Worm (Caenorhabditis elegans) whole organism, early embryonic: Measurements from ENCODE around the gene C38D4.10.
"Not testable (repeated sequence)": the region's sequence is repeated elsewhere in the genome, so short reads cannot be mapped to it uniquely, and the experiment has no call there.

Source experiments
- B0310.2 ChIP-seq: sonication (generic microtip); optimal IDR thresholded peaks from 2 replicates; lab custom pipeline; 2016; ENCODE audit warnings: mild to moderate bottlenecking, missing genetic modification characterization, missing compliant biosample characterization
- F13C5.2 ChIP-seq: sonication (generic microtip); optimal IDR thresholded peaks from 2 replicates; lab custom pipeline; 2017; ENCODE audit warnings: mild to moderate bottlenecking, missing genetic modification characterization, inconsistent platforms, missing compliant biosample characterization
- aly-1 ChIP-seq: sonication (generic microtip); optimal IDR thresholded peaks from 2 replicates; lab custom pipeline; 2016; ENCODE audit warnings: missing genetic modification characterization, missing compliant biosample characterization
- ama-1 ChIP-seq: fragments of 150-350 bp; optimal IDR thresholded peaks from 2 replicates; lab custom pipeline; 2014
- ceh-13 ChIP-seq: fragments of 200-800 bp; sonication (Bioruptor generic); optimal IDR thresholded peaks from 2 replicates; lab custom pipeline; 2018; ENCODE audit warnings: mild to moderate bottlenecking, missing genetic modification characterization, missing compliant biosample characterization
- ceh-36 ChIP-seq: sonication (generic microtip); optimal IDR thresholded peaks from 2 replicates; lab custom pipeline; 2016; ENCODE audit warnings: missing genetic modification characterization, inconsistent platforms, missing compliant biosample characterization
- ets-7 ChIP-seq: sonication (generic microtip); optimal IDR thresholded peaks from 2 replicates; lab custom pipeline; 2016; ENCODE audit warnings: missing genotype, missing genetic modification characterization, missing compliant biosample characterization
- flt-1 ChIP-seq: fragments of 200-800 bp; sonication (Bioruptor generic); IDR thresholded peaks from 2 replicates; pipeline ENCODE4 v1.3.6; 2022; ENCODE audit warnings: missing genetic modification characterization, missing compliant biosample characterization
- hmbx-1 ChIP-seq: sonication (generic microtip); optimal IDR thresholded peaks from 2 replicates; lab custom pipeline; 2016; ENCODE audit warnings: mild to moderate bottlenecking, missing genetic modification characterization, missing compliant biosample characterization
- hmg-4 ChIP-seq: fragments of 200-800 bp; sonication (Bioruptor generic); optimal IDR thresholded peaks from 2 replicates; lab custom pipeline; 2018; ENCODE audit warnings: mild to moderate bottlenecking, missing genetic modification characterization, missing compliant biosample characterization
- hnd-1 ChIP-seq: sonication (generic microtip); optimal IDR thresholded peaks from 2 replicates; lab custom pipeline; 2016; ENCODE audit warnings: missing genetic modification characterization, missing compliant biosample characterization
- pes-1 ChIP-seq: fragments of 200-800 bp; sonication (Bioruptor generic); IDR thresholded peaks from 2 replicates; pipeline ENCODE4 v1.3.6; 2022; ENCODE audit warnings: missing genetic modification reagents, missing genetic modification characterization, missing compliant biosample characterization
- scrt-1 ChIP-seq: fragments of 200-800 bp; sonication (Bioruptor generic); IDR thresholded peaks from 2 replicates; pipeline ENCODE4 v1.3.6; 2022; ENCODE audit warnings: missing genetic modification characterization, missing compliant biosample characterization
- sea-1 ChIP-seq: fragments of 200-800 bp; sonication (Bioruptor generic); conservative IDR thresholded peaks from 2 replicates; pipeline ENCODE4 v1.3.6; 2022; ENCODE audit warnings: missing genetic modification characterization, missing compliant biosample characterization
- tbx-11 ChIP-seq: fragments of 200-800 bp; sonication (Bioruptor generic); IDR thresholded peaks from 2 replicates; pipeline ENCODE4 v1.3.6; 2022; ENCODE audit warnings: missing genetic modification characterization, missing compliant biosample characterization
- tbx-37 ChIP-seq: fragments of 200-800 bp; sonication (Bioruptor generic); conservative IDR thresholded peaks from 2 replicates; pipeline ENCODE4 v1.3.6; 2022; ENCODE audit warnings: missing genetic modification reagents, missing genetic modification characterization, missing compliant biosample characterization
- tra-4 ChIP-seq: sonication (generic microtip); optimal IDR thresholded peaks from 2 replicates; lab custom pipeline; 2017; ENCODE audit warnings: missing genetic modification characterization, missing compliant biosample characterization

The C38D4.10 gene

DNA sequence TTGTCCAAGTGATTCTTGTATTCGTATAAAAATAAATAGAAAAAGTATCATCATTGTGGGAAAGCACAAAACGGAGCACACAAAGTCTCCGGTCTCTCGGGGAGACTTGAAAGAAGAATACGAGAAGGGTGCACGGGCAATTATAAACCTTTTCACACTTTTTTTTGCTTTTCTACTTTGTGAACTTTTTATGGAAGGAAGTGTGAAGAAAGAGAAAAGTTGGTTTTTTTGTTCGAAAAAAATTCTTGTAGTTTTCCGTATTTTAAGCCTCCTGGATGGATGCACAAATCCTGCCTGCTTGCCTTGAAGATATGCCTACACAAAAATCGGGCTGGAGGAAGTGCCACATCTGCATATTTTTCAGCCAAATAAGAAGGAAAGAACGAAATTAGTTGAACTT, 4.3 kb upstream of the C38D4.10 start, which contains the start of gene B0393.7:
Gene B0393.7 (minus strand): TSS at position 101 of the 400 bp plus-strand sequence.
- TF ChIP-seq ceh-13 (GFP tag; lab: Kevin White, UChicago) = no peak
- no peak for TF ChIP-seq aly-1 (tag; lab: Kevin White, UChicago)
- no peak for TF ChIP-seq scrt-1 (GFP tag; lab: Robert Waterston, UW)
- TF ChIP-seq flt-1 (GFP tag; lab: Robert Waterston, UW) = no peak
- no peak for TF ChIP-seq B0310.2 (tag; lab: Kevin White, UChicago)
- TF ChIP-seq tbx-37 (GFP tag; lab: Robert Waterston, UW) = no peak
- no peak for TF ChIP-seq tra-4 (tag; lab: Kevin White, UChicago)
- TF ChIP-seq hnd-1 (tag; lab: Kevin White, UChicago) = no peak
- no peak for TF ChIP-seq ets-7 (tag; lab: Kevin White, UChicago)
- no peak for TF ChIP-seq hmg-4 (GFP tag; lab: Kevin White, UChicago)
- TF ChIP-seq ceh-36 = no peak
- no peak for TF ChIP-seq tbx-11 (GFP tag; lab: Robert Waterston, UW)
- TF ChIP-seq hmbx-1 (tag; lab: Kevin White, UChicago) = no peak
- no peak for TF ChIP-seq sea-1 (GFP tag; lab: Robert Waterston, UW)
- no peak for TF ChIP-seq pes-1
- TF ChIP-seq ama-1 (lab: Kevin White, UChicago) = no peak
- TF ChIP-seq F13C5.2 (tag; lab: Kevin White, UChicago) = no peak

DNA sequence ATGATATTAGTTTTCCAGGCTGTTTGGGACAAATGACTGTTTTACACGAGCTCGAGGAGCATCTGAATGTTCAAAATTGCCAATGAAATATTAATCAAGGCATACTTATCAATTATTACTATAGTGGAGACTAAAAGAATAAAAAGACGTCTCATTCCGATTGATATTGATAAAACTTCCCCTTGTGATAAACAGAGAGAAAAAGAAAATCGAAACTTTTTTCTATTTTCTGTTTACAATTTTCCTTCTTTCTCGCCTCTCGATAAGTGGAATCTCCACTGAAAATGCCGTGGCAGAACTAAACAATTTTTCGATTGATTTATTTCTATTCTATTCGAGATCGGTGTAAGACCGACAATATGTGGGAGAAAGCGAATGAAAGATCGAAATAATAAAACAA, 2.5 kb upstream of the C38D4.10 start, which contains the start of gene B0393.9:
Gene B0393.9 (minus strand): TSS at position 303 of the 400 bp plus-strand sequence.
- TF ChIP-seq tbx-37 (GFP tag; lab: Robert Waterston, UW) (no peak), ceh-13 (GFP tag; lab: Kevin White, UChicago) (no peak), hmbx-1 (tag; lab: Kevin White, UChicago) (no peak), tbx-11 (GFP tag; lab: Robert Waterston, UW) (no peak), flt-1 (GFP tag; lab: Robert Waterston, UW) (no peak), ets-7 (tag; lab: Kevin White, UChicago) (no peak), hmg-4 (GFP tag; lab: Kevin White, UChicago) (no peak), sea-1 (GFP tag; lab: Robert Waterston, UW) (no peak)

DNA sequence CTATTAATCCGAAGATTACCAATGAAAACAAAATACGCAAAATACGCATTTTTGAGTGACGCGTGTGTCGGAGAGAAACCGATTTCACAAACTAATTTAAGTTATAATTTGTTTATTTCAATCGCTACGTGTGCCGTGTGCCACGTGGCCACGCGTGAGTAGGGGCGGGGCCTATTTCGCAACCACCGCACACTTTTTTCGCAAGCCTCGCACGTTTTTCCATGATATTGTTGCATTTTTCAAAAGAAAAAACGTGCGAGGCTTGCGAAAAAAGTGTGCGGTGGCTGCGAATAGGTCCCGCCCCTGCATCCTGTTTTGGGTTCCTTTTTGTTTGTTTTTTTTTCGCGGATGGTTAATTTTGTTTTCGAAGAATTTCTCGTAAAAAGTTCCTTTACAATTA, 2.8 kb downstream of the C38D4.10 start, which contains the start of gene enu-3.2:
Gene enu-3.2 (minus strand): TSS at position 105 of the 400 bp plus-strand sequence.
- TF ChIP-seq F13C5.2 (tag; lab: Kevin White, UChicago); B0310.2 (tag; lab: Kevin White, UChicago); ceh-36: not testable (repeated sequence)

DNA sequence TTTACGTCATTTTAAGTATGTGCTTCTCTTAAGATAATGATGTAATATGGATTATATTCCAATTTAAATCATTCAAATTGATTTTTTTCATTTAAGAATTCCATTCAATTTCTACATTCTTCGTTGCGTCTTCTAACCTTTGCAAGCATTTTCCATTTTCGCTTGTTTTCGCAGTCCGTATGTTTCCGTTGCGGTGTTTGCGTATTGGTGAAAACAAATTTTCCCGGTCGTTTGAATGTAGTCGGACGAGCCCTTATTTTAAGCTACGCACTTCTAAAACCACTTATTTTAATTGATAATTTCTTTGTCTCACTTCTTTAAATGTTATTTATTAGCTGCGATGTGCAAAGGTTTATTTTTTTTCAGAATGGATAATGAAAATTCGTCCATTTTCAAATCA, 3.4 kb downstream of the C38D4.10 start, which contains the start of gene mel-28:
Gene mel-28 (plus strand): TSS at position 367 of the 400 bp plus-strand sequence.
- no peak for TF ChIP-seq tra-4 (tag; lab: Kevin White, UChicago)
- TF ChIP-seq B0310.2 (tag; lab: Kevin White, UChicago) = no peak
- no peak for TF ChIP-seq pes-1

DNA sequence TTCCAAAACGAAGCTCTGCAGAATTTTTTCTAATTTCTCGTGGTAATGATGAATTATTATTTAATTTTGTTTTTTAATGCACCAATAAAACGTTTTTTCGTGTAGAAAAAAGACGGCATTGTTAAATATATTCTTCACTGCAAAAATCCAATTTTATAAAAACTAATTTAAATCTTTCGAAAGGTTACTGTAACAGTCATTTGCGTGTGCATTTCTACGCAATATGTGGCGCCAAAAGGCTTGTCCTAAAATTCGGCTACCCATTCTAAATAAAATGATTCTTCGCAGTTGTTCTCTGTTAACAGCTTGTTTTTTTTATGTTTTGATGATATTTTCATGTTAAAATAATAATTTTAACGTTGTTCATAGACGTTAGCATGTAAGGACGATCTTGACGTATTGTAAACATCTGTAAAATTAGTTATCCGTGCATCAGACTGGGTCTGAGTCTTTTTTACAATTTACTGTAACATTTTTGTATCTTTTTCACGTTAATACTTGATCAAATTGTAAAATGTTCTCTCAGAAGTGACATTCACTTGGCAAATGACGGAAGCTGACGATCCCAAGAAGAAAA, 10.3 kb downstream of the C38D4.10 start, which contains the start of gene mip-1:
Gene mip-1 (plus strand): TSS at position 527 of the 577 bp plus-strand sequence.
- TF ChIP-seq ama-1 (lab: Kevin White, UChicago) = no peak
- TF ChIP-seq tra-4 (tag; lab: Kevin White, UChicago) = no peak
- TF ChIP-seq sea-1 (GFP tag; lab: Robert Waterston, UW) = no peak
- no peak for TF ChIP-seq hmg-4 (GFP tag; lab: Kevin White, UChicago)
- TF ChIP-seq hmbx-1 (tag; lab: Kevin White, UChicago) = no peak
- no peak for TF ChIP-seq ets-7 (tag; lab: Kevin White, UChicago)
- no peak for TF ChIP-seq F13C5.2 (tag; lab: Kevin White, UChicago)
- no peak for TF ChIP-seq pes-1

DNA sequence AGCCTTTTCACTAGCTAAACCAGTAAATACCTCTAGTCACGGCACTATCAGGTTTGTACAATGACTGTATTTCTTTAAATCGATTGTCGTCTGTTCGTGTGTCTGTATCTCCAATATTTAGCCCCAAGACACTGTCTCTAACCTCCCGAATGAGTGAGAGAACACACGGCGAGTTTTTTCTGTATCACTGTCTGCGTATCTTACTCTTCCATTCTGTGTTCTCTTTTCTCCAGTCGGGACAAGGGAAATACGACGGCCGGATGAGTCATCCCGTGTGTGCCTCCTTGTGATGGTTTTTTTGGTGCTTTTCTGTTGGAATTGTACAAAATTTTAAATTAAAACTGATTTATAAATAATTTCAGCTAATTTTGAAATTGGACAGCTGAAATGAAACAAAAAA, 13.7 kb downstream of the C38D4.10 start:
- TF ChIP-seq hmg-4 (GFP tag; lab: Kevin White, UChicago) (peak; percentile 29), flt-1 (GFP tag; lab: Robert Waterston, UW) (no peak)

DNA sequence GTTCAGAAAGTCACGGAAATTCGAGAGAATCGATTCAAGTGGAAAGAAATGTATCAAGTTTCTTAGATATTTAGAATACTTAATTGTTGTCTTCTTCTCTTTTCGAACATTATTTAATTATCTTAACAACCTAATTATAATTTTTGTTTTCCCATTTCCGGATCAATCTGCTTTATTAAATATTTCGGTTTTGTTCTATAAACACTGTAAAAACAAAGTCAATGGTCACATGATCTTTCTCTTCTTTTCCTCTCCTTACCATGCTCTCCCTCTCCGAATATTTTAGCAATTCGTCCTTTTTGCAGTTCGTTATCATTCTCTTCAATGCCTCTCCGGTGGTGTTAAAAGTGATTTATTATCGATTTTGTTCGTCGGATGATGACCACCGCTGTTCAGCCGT, 14.2 kb downstream of the C38D4.10 start, which contains the start of gene tag-325:
Gene tag-325 (plus strand): TSS at position 301 of the 400 bp plus-strand sequence.
- TF ChIP-seq tbx-37 (GFP tag; lab: Robert Waterston, UW) (no peak), ets-7 (tag; lab: Kevin White, UChicago) (no peak), ceh-36 (no peak), sea-1 (GFP tag; lab: Robert Waterston, UW) (no peak), ama-1 (lab: Kevin White, UChicago) (no peak), F13C5.2 (tag; lab: Kevin White, UChicago) (no peak), aly-1 (tag; lab: Kevin White, UChicago) (no peak), hnd-1 (tag; lab: Kevin White, UChicago) (no peak)

DNA sequence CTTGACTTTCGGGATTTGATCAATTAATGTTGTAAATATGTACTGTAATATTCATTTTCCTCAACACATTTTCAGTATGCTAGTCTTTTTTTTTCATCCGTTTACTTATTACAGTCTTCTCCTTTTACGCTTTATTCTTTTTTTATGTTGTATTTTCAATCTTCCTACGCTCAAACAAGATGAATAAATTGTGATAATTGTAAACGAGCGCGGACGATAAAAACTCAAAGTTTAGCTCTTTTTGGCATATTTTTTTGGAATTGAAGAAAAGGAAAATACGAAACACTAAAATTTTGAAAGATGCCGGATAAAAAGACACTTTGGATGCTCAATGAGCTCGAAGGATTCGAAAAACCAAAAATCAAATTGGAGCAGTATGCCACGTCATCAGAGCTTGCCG, 20.4 kb downstream of the C38D4.10 start, which contains the start of gene metl-5:
Gene metl-5 (plus strand): TSS at position 301 of the 400 bp plus-strand sequence.
- TF ChIP-seq tbx-11 (GFP tag; lab: Robert Waterston, UW) (no peak), ets-7 (tag; lab: Kevin White, UChicago) (no peak), ceh-36 (no peak), ama-1 (lab: Kevin White, UChicago) (no peak)
